Worm (Caenorhabditis elegans) whole organism, midembryonic: ENCODE measurements around the gene ZK546.4.

ENCODE experiments used
- flt-1 ChIP-seq: fragments of 200-800 bp; sonication (Bioruptor generic); IDR thresholded peaks from 2 replicates; pipeline ENCODE4 v1.3.6; 2022; ENCODE audit warnings: missing genetic modification characterization, missing compliant biosample characterization
- klf-2 ChIP-seq: fragments of 200-800 bp; sonication (Bioruptor generic); conservative IDR thresholded peaks from 2 replicates; pipeline ENCODE4 v1.3.6; 2022; ENCODE audit warnings: missing genetic modification reagents, missing genetic modification characterization, missing compliant biosample characterization
- med-1 ChIP-seq: sonication (generic microtip); optimal IDR thresholded peaks from 2 replicates; lab custom pipeline; 2017; ENCODE audit warnings: missing genetic modification characterization, mild to moderate bottlenecking, missing compliant biosample characterization, antibody characterized with exemption, missing genetic modification reagents; ENCODE audit not compliant: insufficient read depth
- ref-1 ChIP-seq: fragments of 200-800 bp; sonication (Bioruptor generic); conservative IDR thresholded peaks from 2 replicates; pipeline ENCODE4 v1.3.6; 2022; ENCODE audit warnings: missing genetic modification reagents, missing genetic modification characterization, missing compliant biosample characterization
- tab-1 ChIP-seq: fragments of 200-800 bp; sonication (Bioruptor generic); IDR thresholded peaks from 2 replicates; pipeline ENCODE4 v1.3.6; 2022; ENCODE audit warnings: missing genetic modification characterization, missing compliant biosample characterization

DNA sequence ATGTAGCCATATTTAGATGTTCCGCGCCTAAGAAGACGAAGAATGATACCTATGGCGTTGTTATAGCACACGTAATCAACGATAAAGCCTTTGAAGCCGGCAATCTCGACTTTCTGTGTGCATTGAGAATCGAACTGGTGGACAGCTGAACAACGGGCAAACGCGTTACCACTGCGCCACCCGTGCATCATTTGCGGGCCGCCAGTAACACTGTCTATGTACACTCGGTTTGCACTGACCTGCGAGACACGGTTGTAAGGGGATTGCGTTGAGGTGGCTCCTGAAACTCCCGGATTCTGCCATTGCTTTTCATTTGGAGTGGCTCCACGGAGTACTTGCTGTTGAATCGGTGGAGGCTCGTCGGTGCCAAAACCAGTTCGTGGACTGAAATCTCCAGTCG lies 4.6 kb downstream of the ZK546.4 start:
- peak; percentile 93 for TF ChIP-seq flt-1 (GFP tag; lab: Robert Waterston, UW)
- peak; percentile 27 for TF ChIP-seq med-1 (GFP tag; lab: Kevin White, UChicago)
- TF ChIP-seq klf-2: peak; percentile 51; the same call in 1 of the 2 replicates
- TF ChIP-seq tab-1 (GFP tag; lab: Robert Waterston, UW): peak; percentile 88
- TF ChIP-seq ref-1 (GFP tag; lab: Robert Waterston, UW): peak; percentile 66
